Fruit fly (Drosophila melanogaster): ENCODE measurements around the gene CG13031.

- TF ChIP-seq usp (GFP tag; optimal IDR thresholded peaks at IDR 0.05), result no peak
- no peak for TF ChIP-seq pan (optimal IDR thresholded peaks at IDR 0.05)
- no peak for TF ChIP-seq CG8478 (optimal IDR thresholded peaks at IDR 0.05)
- no peak for TF ChIP-seq psq (optimal IDR thresholded peaks at IDR 0.05)
- TF ChIP-seq Dll (optimal IDR thresholded peaks at IDR 0.05), result no peak
These were observed 42.3 kb upstream of the CG13031 start for dm6 chr3L:16682371-16682770.

Measured in whole organism.